Fruit fly (Drosophila melanogaster) whole organism, embryonic: ENCODE data around the gene CG14024.

Experiments
- Antp ChIP-seq: fragments of 200-800 bp; sonication (Bioruptor generic); optimal IDR thresholded peaks from 3 replicates; lab custom pipeline; 2016; ENCODE audit warnings: missing biosample characterization, missing genetic modification characterization
- Blimp-1 ChIP-seq: fragments of 200-800 bp; sonication (Bioruptor generic); optimal IDR thresholded peaks from 3 replicates; lab custom pipeline; 2018; ENCODE audit warnings: missing biosample characterization, missing genetic modification characterization, mild to moderate bottlenecking, moderate library complexity, missing genetic modification reagents
- CG10543 ChIP-seq: fragments of 200-800 bp; sonication (Bioruptor generic); optimal IDR thresholded peaks from 3 replicates; lab custom pipeline; 2017; ENCODE audit warnings: missing biosample characterization, mild to moderate bottlenecking, missing genetic modification characterization, moderate library complexity
- CG11247 ChIP-seq: fragments of 200-800 bp; sonication (Bioruptor generic); IDR thresholded peaks from 2 replicates; pipeline ENCODE4 v1.3.6; 2022; ENCODE audit warnings: missing biosample characterization, missing genetic modification characterization
- CG12071 ChIP-seq: fragments of 200-800 bp; sonication (Bioruptor generic); optimal IDR thresholded peaks from 3 replicates; lab custom pipeline; 2018; ENCODE audit warnings: missing biosample characterization, mild to moderate bottlenecking, missing genetic modification characterization
- CG12219 ChIP-seq: fragments of 200-800 bp; sonication (Bioruptor generic); optimal IDR thresholded peaks from 3 replicates; lab custom pipeline; 2018; ENCODE audit warnings: missing biosample characterization, mild to moderate bottlenecking, missing genetic modification characterization
- CG12236 ChIP-seq: fragments of 200-800 bp; sonication (Bioruptor generic); optimal IDR thresholded peaks from 2 replicates; lab custom pipeline; 2016; ENCODE audit warnings: missing biosample characterization, missing genetic modification characterization
- CG14710 ChIP-seq: fragments of 200-800 bp; sonication (Bioruptor generic); optimal IDR thresholded peaks from 3 replicates; lab custom pipeline; 2019; ENCODE audit warnings: missing biosample characterization, mild to moderate bottlenecking, missing genetic modification characterization, moderate library complexity
- CG1603 ChIP-seq: fragments of 200-800 bp; sonication (Bioruptor generic); optimal IDR thresholded peaks from 2 replicates; lab custom pipeline; 2019; ENCODE audit warnings: missing biosample characterization, mild to moderate bottlenecking, missing genetic modification characterization, moderate library complexity
- CG18599 ChIP-seq: fragments of 200-800 bp; sonication (Bioruptor generic); optimal IDR thresholded peaks from 3 replicates; lab custom pipeline; 2017; ENCODE audit warnings: missing biosample characterization, missing genetic modification characterization, mild to moderate bottlenecking, moderate library complexity, missing genetic modification reagents
- CG2202 ChIP-seq: fragments of 200-800 bp; sonication (Bioruptor generic); optimal IDR thresholded peaks from 2 replicates; lab custom pipeline; 2018; ENCODE audit warnings: missing biosample characterization, mild to moderate bottlenecking, missing genetic modification characterization
- CG2678 ChIP-seq: fragments of 200-800 bp; sonication (Bioruptor generic); optimal IDR thresholded peaks from 3 replicates; lab custom pipeline; 2019; ENCODE audit warnings: missing biosample characterization, mild to moderate bottlenecking, missing genetic modification characterization, moderate library complexity
- CG3281 ChIP-seq: fragments of 200-800 bp; sonication (Bioruptor generic); optimal IDR thresholded peaks from 3 replicates; lab custom pipeline; 2017; ENCODE audit warnings: missing biosample characterization, mild to moderate bottlenecking, missing genetic modification characterization
- CG4424 ChIP-seq: fragments of 200-800 bp; sonication (Bioruptor generic); optimal IDR thresholded peaks from 3 replicates; lab custom pipeline; 2016; ENCODE audit warnings: missing biosample characterization, missing genetic modification characterization
- CG5245 ChIP-seq: fragments of 200-800 bp; sonication (Bioruptor generic); optimal IDR thresholded peaks from 3 replicates; lab custom pipeline; 2016; ENCODE audit warnings: missing biosample characterization, missing genetic modification characterization
- CG6254 ChIP-seq: fragments of 200-800 bp; sonication (Bioruptor generic); optimal IDR thresholded peaks from 3 replicates; lab custom pipeline; 2017; ENCODE audit warnings: mild to moderate bottlenecking, missing biosample characterization, missing genetic modification reagents, missing genetic modification characterization
- CG8924 ChIP-seq: fragments of 200-800 bp; optimal IDR thresholded peaks from 3 replicates; lab custom pipeline; 2019; ENCODE audit warnings: missing biosample characterization, mild to moderate bottlenecking, missing genetic modification characterization, moderate library complexity
- Dek ChIP-seq: fragments of 200-800 bp; sonication (Bioruptor generic); optimal IDR thresholded peaks from 3 replicates; lab custom pipeline; 2019; ENCODE audit warnings: missing biosample characterization, mild to moderate bottlenecking, missing genetic modification characterization, moderate library complexity
- Eip74EF ChIP-seq, 2 experiments: fragments of 200-800 bp in 1 of 2; fragments of >200 bp in 1 of 2; sonication (Bioruptor generic) in 1 of 2; optimal IDR thresholded peaks; 2 replicates each; lab custom pipeline; 2017 to 2019; ENCODE audit warnings: missing biosample characterization in 2 of 2, missing genetic modification characterization in 2 of 2, mild to moderate bottlenecking in 1 of 2, moderate library complexity in 1 of 2
- Elba2 ChIP-seq: fragments of 200-800 bp; sonication (Bioruptor generic); optimal IDR thresholded peaks from 3 replicates; lab custom pipeline; 2016; ENCODE audit warnings: missing biosample characterization, missing genetic modification characterization
- Jarid2 ChIP-seq: fragments of 200-800 bp; sonication (Bioruptor generic); optimal IDR thresholded peaks from 3 replicates; lab custom pipeline; 2017; ENCODE audit warnings: mild to moderate bottlenecking, missing biosample characterization, missing genetic modification reagents, missing genetic modification characterization
- Myb ChIP-seq: fragments of 200-800 bp; sonication (Bioruptor generic); optimal IDR thresholded peaks from 2 replicates; lab custom pipeline; 2016; ENCODE audit warnings: missing biosample characterization, missing genetic modification characterization
- Oaz ChIP-seq: fragments of 200-800 bp; sonication (Bioruptor generic); IDR thresholded peaks from 2 replicates; pipeline ENCODE4 v1.3.6; 2022; ENCODE audit warnings: missing biosample characterization, missing genetic modification characterization
- PHDP ChIP-seq: fragments of 200-800 bp; sonication (Bioruptor generic); optimal IDR thresholded peaks from 3 replicates; lab custom pipeline; 2018; ENCODE audit warnings: missing biosample characterization, mild to moderate bottlenecking, missing genetic modification characterization, moderate library complexity
- Poxn ChIP-seq: fragments of 200-800 bp; sonication (Bioruptor generic); IDR thresholded peaks from 2 replicates; pipeline ENCODE4 v1.3.6; 2022; ENCODE audit warnings: missing biosample characterization, missing genetic modification characterization
- Sin3A ChIP-seq: fragments of >200 bp; optimal IDR thresholded peaks from 2 replicates; lab custom pipeline; 2018
- Trl ChIP-seq, 3 experiments: fragments of >200 bp in 2 of 3; fragments of 200-800 bp in 1 of 3; sonication (Bioruptor generic) in 1 of 3; optimal IDR thresholded peaks; 2 replicates in 1 of 3; 3 replicates in 2 of 3; lab custom pipeline; 2016 to 2017; ENCODE audit warnings: missing biosample characterization in 1 of 3, missing genetic modification characterization in 1 of 3
- Vsx1 ChIP-seq: fragments of 200-800 bp; sonication (Bioruptor generic); optimal IDR thresholded peaks from 2 replicates; lab custom pipeline; 2017; ENCODE audit warnings: missing biosample characterization, mild to moderate bottlenecking, missing genetic modification characterization, missing genetic modification reagents
- ash1 ChIP-seq: fragments of 200-800 bp; sonication (Bioruptor generic); optimal IDR thresholded peaks from 2 replicates; lab custom pipeline; 2018; ENCODE audit warnings: missing biosample characterization, mild to moderate bottlenecking, missing genetic modification characterization
- ato ChIP-seq: fragments of 200-800 bp; sonication (Bioruptor generic); IDR thresholded peaks from 2 replicates; pipeline ENCODE4 v1.3.6; 2022; ENCODE audit warnings: missing biosample characterization, missing genetic modification characterization; ENCODE audit not compliant: partially characterized antibody
- bowl ChIP-seq: fragments of 200-800 bp; sonication (Bioruptor generic); IDR thresholded peaks from 2 replicates; pipeline ENCODE4 v1.3.6; 2022; ENCODE audit warnings: missing biosample characterization, missing genetic modification characterization
- bsh ChIP-seq, 2 experiments: fragments of 200-800 bp; sonication (Bioruptor generic); optimal IDR thresholded peaks; 2 replicates each; lab custom pipeline; 2017 to 2018; ENCODE audit warnings: mild to moderate bottlenecking in 2 of 2, missing biosample characterization in 2 of 2, missing genetic modification characterization in 2 of 2, moderate library complexity in 1 of 2
- corto ChIP-seq: fragments of 200-800 bp; sonication (Bioruptor generic); optimal IDR thresholded peaks from 2 replicates; lab custom pipeline; 2016; ENCODE audit warnings: missing biosample characterization, mild to moderate bottlenecking, missing genetic modification characterization, moderate library complexity
- dm ChIP-seq: fragments of 200-800 bp; sonication (Bioruptor generic); optimal IDR thresholded peaks from 3 replicates; lab custom pipeline; 2016; ENCODE audit warnings: missing biosample characterization, missing genetic modification characterization
- dysf ChIP-seq: fragments of 200-800 bp; sonication (Bioruptor generic); IDR thresholded peaks from 3 replicates; pipeline ENCODE4 v1.3.6; 2022; ENCODE audit warnings: missing biosample characterization, missing genetic modification characterization
- hkb ChIP-seq, 2 experiments: fragments of 200-800 bp in 1 of 2; fragments of >200 bp in 1 of 2; sonication (Bioruptor generic) in 1 of 2; IDR thresholded peaks in 1 of 2; optimal IDR thresholded peaks in 1 of 2; 2 replicates each; pipeline versions ENCODE4 v1.3.6 to Lab custom; 2017 to 2022; ENCODE audit warnings: missing biosample characterization in 1 of 2, missing genetic modification characterization in 1 of 2
- otp ChIP-seq: fragments of 200-800 bp; sonication (Bioruptor generic); IDR thresholded peaks from 3 replicates; pipeline ENCODE4, ENCODE4 v1.3.6; 2022; ENCODE audit warnings: missing biosample characterization, missing genetic modification characterization
- pan ChIP-seq, 4 experiments: fragments of >200 bp in 3 of 4; fragments of 200-800 bp in 1 of 4; sonication (Bioruptor generic) in 1 of 4; optimal IDR thresholded peaks in 3 of 4; IDR thresholded peaks in 1 of 4; 2 replicates each; pipeline versions ENCODE4 v1.3.6 to Lab custom; 2017 to 2022; ENCODE audit warnings: missing biosample characterization in 2 of 4, missing genetic modification characterization in 2 of 4, mixed read lengths in 1 of 4
- pros ChIP-seq: fragments of 200-800 bp; sonication (Bioruptor generic); optimal IDR thresholded peaks from 3 replicates; lab custom pipeline; 2019; ENCODE audit warnings: missing biosample characterization, mild to moderate bottlenecking, missing genetic modification characterization, moderate library complexity
- sens ChIP-seq: fragments of 200-800 bp; sonication (Bioruptor generic); peaks from one replicate; lab custom pipeline; 2016; ENCODE audit warnings: missing biosample characterization, missing genetic modification characterization
- sima ChIP-seq: fragments of 200-800 bp; sonication (Bioruptor generic); optimal IDR thresholded peaks from 2 replicates; lab custom pipeline; 2016; ENCODE audit warnings: missing biosample characterization, missing genetic modification characterization
- sna ChIP-seq: fragments of 200-800 bp; sonication (Bioruptor generic); IDR thresholded peaks from 2 replicates; pipeline ENCODE4 v1.3.6; 2022; ENCODE audit warnings: missing biosample characterization, missing genetic modification characterization; ENCODE audit not compliant: partially characterized antibody
- sqz ChIP-seq: fragments of 200-800 bp; sonication (Bioruptor generic); optimal IDR thresholded peaks from 3 replicates; lab custom pipeline; 2018; ENCODE audit warnings: missing biosample characterization, mild to moderate bottlenecking, missing genetic modification characterization
- toy ChIP-seq: fragments of 200-800 bp; sonication (Bioruptor generic); IDR thresholded peaks from 2 replicates; pipeline ENCODE4 v1.3.6; 2022; ENCODE audit warnings: missing biosample characterization, missing genetic modification characterization
- unc-4 ChIP-seq: fragments of 200-800 bp; sonication (Bioruptor generic); IDR thresholded peaks from 2 replicates; pipeline ENCODE4 v1.3.6; 2022; ENCODE audit warnings: missing biosample characterization, missing genetic modification characterization; ENCODE audit not compliant: partially characterized antibody
- unpg ChIP-seq: fragments of 200-800 bp; sonication (Bioruptor generic); optimal IDR thresholded peaks from 3 replicates; lab custom pipeline; 2018; ENCODE audit warnings: missing biosample characterization, mild to moderate bottlenecking, missing genetic modification characterization, moderate library complexity
- zen2 ChIP-seq: fragments of 200-800 bp; sonication (Bioruptor generic); IDR thresholded peaks from 3 replicates; pipeline ENCODE4 v1.3.6; 2022; ENCODE audit warnings: missing biosample characterization, missing genetic modification characterization; ENCODE audit not compliant: partially characterized antibody
- zf30C ChIP-seq: fragments of 200-800 bp; sonication (Bioruptor generic); optimal IDR thresholded peaks from 3 replicates; lab custom pipeline; 2018; ENCODE audit warnings: missing biosample characterization, mild to moderate bottlenecking, missing genetic modification characterization

The CG14024 gene

dm6 chr2L:5296672-5297288 lies 17.9 kb downstream of the CG14024 start (continued):
- TF ChIP-seq CG18599 (no peak), Antp (GFP tag; lab: Kevin White, UChicago) (no peak), unc-4 (GFP tag; lab: Robert Waterston, UW) (no peak), ash1 (GFP tag; lab: Kevin White, UChicago) (no peak), CG2678 (tag; lab: Kevin White, UChicago) (peak; percentile 36), hkb (optimal IDR thresholded peaks at IDR 0.05; lab: Kevin White, UChicago) (no peak), hkb (GFP tag; IDR thresholded peaks at IDR 0.05; lab: Robert Waterston, UW) (no peak), sna (GFP tag; lab: Robert Waterston, UW) (no peak), CG12219 (GFP tag; lab: Kevin White, UChicago) (no peak), CG12236 (GFP tag; lab: Kevin White, UChicago) (no peak), zf30C (GFP tag; lab: Kevin White, UChicago) (no peak), dm (no peak), bowl (GFP tag; lab: Robert Waterston, UW) (no peak), corto (GFP tag; lab: Kevin White, UChicago) (no peak), pan (optimal IDR thresholded peaks at IDR 0.05; lab: Kevin White, UChicago) (no peak), pan (GFP tag; optimal IDR thresholded peaks at IDR 0.05 in 1 of 2, IDR thresholded peaks at IDR 0.05 in 1 of 2) (no peak), ato (0 out of 2 replicates have a peak, but pooled peaks have one; percentile 10), Vsx1 (no peak), CG12071 (no peak), unpg (GFP tag; lab: Kevin White, UChicago) (peak; percentile 11), Sin3A (lab: Kevin White, UChicago) (no peak), Dek (tag; lab: Kevin White, UChicago) (no peak), pros (GFP tag; lab: Kevin White, UChicago) (no peak), CG8924 (tag; lab: Kevin White, UChicago) (peak; percentile 20), Oaz (no peak), CG11247 (GFP tag; lab: Robert Waterston, UW) (no peak), Trl (optimal IDR thresholded peaks at IDR 0.05; lab: Kevin White, UChicago) (peak; percentile 45 to 74), Trl (GFP tag; optimal IDR thresholded peaks at IDR 0.05; lab: Kevin White, UChicago) (no peak), sima (GFP tag; lab: Kevin White, UChicago) (no peak), zen2 (GFP tag; lab: Robert Waterston, UW) (no peak; the same call in 2 of the 3 replicates), CG6254 (peak; percentile 18), CG10543 (GFP tag; lab: Kevin White, UChicago) (no peak), toy (GFP tag; lab: Robert Waterston, UW) (no peak), CG14710 (tag; lab: Kevin White, UChicago) (peak; percentile 61), otp (GFP tag; lab: Robert Waterston, UW) (no peak), CG5245 (GFP tag; lab: Kevin White, UChicago) (no peak), Eip74EF (GFP tag; optimal IDR thresholded peaks at IDR 0.05; lab: Kevin White, UChicago) (no peak), PHDP (peak; percentile 40), CG1603 (tag; lab: Kevin White, UChicago) (peak; percentile 14), Poxn (no peak), CG2202 (tag; lab: Kevin White, UChicago) (peak; percentile 42), bsh (GFP tag; optimal IDR thresholded peaks at IDR 0.05; lab: Kevin White, UChicago) (peak; percentile 76 to 87), dysf (GFP tag; lab: Robert Waterston, UW) (no peak), CG4424 (peak; percentile 53), Blimp-1 (GFP tag; lab: Kevin White, UChicago) (peak; percentile 72), sqz (GFP tag; lab: Kevin White, UChicago) (no peak), Elba2 (GFP tag; lab: Kevin White, UChicago) (no peak), CG3281 (GFP tag; lab: Kevin White, UChicago) (no peak), Jarid2 (GFP tag; lab: Kevin White, UChicago) (no peak), sens (GFP tag; lab: Kevin White, UChicago) (no peak), Myb (GFP tag; lab: Kevin White, UChicago) (no peak)
